Worm (Caenorhabditis elegans) whole organism, L4/young adult: ENCODE data around the gene C05D11.13.

ENCODE experiments used
- W03F9.2 ChIP-seq: fragments of 150-350 bp; optimal IDR thresholded peaks from 2 replicates; lab custom pipeline; 2014; ENCODE audit warnings: missing biosample characterization, missing genetic modification characterization
- him-1 ChIP-seq: sonication (generic microtip); optimal IDR thresholded peaks from 2 replicates; lab custom pipeline; 2016; ENCODE audit warnings: missing genotype, missing genetic modification reagents, missing genetic modification characterization, missing compliant biosample characterization

ce11 chrIII:6436308-6436707 lies 8.1 kb downstream of the C05D11.13 start, which contains the start of gene C05D11.1:
- TF ChIP-seq him-1 (tag; lab: Kevin White, UChicago) (no peak), W03F9.2 (tag; lab: Kevin White, UChicago) (no peak)
